Worm (Caenorhabditis elegans) whole organism, mixed stage, embryonic: ENCODE measurements around the gene puf-11.

Experiments used
- M03D4.4 ChIP-seq: sonication (generic microtip); optimal IDR thresholded peaks from 2 replicates; lab custom pipeline; 2017; ENCODE audit warnings: mild to moderate bottlenecking, missing genetic modification characterization, missing compliant biosample characterization
- bed-3 ChIP-seq: fragments of 200-800 bp; sonication (Bioruptor generic); optimal IDR thresholded peaks from 3 replicates; lab custom pipeline; 2018; ENCODE audit warnings: mild to moderate bottlenecking, missing genetic modification characterization, moderate library complexity, missing compliant biosample characterization
- blmp-1 ChIP-seq: fragments of 150-350 bp; optimal IDR thresholded peaks from 2 replicates; lab custom pipeline; 2014; ENCODE audit warnings: missing biosample characterization, missing genetic modification characterization
- ceh-39 ChIP-seq: fragments of 150-350 bp; optimal IDR thresholded peaks from 2 replicates; lab custom pipeline; 2014; ENCODE audit warnings: missing biosample characterization, missing genetic modification characterization
- ceh-43 ChIP-seq: fragments of 200-800 bp; sonication (Bioruptor generic); optimal IDR thresholded peaks from 2 replicates; lab custom pipeline; 2018; ENCODE audit warnings: mild to moderate bottlenecking, missing genetic modification characterization, moderate library complexity, missing compliant biosample characterization
- ces-1 ChIP-seq: fragments of 150-350 bp; optimal IDR thresholded peaks from 2 replicates; lab custom pipeline; 2014; ENCODE audit warnings: missing biosample characterization, missing genetic modification reagents, missing genetic modification characterization
- cnd-1 ChIP-seq: fragments of 200-800 bp; sonication (Bioruptor generic); optimal IDR thresholded peaks from 2 replicates; lab custom pipeline; 2018; ENCODE audit warnings: mild to moderate bottlenecking, missing genetic modification characterization, missing compliant biosample characterization
- drap-1 ChIP-seq: fragments of 200-800 bp; sonication (Bioruptor generic); optimal IDR thresholded peaks from 3 replicates; lab custom pipeline; 2018; ENCODE audit warnings: mild to moderate bottlenecking, missing genetic modification characterization, missing compliant biosample characterization
- elt-1 ChIP-seq: sonication (generic microtip); optimal IDR thresholded peaks from 2 replicates; lab custom pipeline; 2017; ENCODE audit warnings: missing genetic modification characterization, mild to moderate bottlenecking, missing compliant biosample characterization, antibody characterized with exemption, moderate library complexity, borderline replicate concordance; ENCODE audit not compliant: insufficient read depth
- elt-3 ChIP-seq: fragments of 150-350 bp; optimal IDR thresholded peaks from 2 replicates; lab custom pipeline; 2014; ENCODE audit warnings: missing biosample characterization, missing genetic modification characterization
- ham-2 ChIP-seq: fragments of 200-800 bp; sonication (Bioruptor generic); optimal IDR thresholded peaks from 2 replicates; lab custom pipeline; 2018; ENCODE audit warnings: mild to moderate bottlenecking, missing genetic modification characterization, missing compliant biosample characterization
- hlh-1 ChIP-seq: fragments of 150-350 bp; optimal IDR thresholded peaks from 2 replicates; lab custom pipeline; 2014; ENCODE audit warnings: missing biosample characterization, missing genetic modification reagents, missing genetic modification characterization
- lin-13 ChIP-seq: fragments of 150-350 bp; optimal IDR thresholded peaks from 2 replicates; lab custom pipeline; 2014; ENCODE audit warnings: missing biosample characterization, missing genetic modification characterization
- lin-32 ChIP-seq: fragments of 200-800 bp; sonication (Bioruptor generic); optimal IDR thresholded peaks from 2 replicates; lab custom pipeline; 2018; ENCODE audit warnings: mild to moderate bottlenecking, missing genetic modification characterization, missing compliant biosample characterization
- lsy-2 ChIP-seq: fragments of 150-350 bp; optimal IDR thresholded peaks from 2 replicates; lab custom pipeline; 2014; ENCODE audit warnings: missing biosample characterization, missing genetic modification characterization
- mab-5 ChIP-seq: fragments of 150-350 bp; optimal IDR thresholded peaks from 2 replicates; lab custom pipeline; 2014; ENCODE audit warnings: missing biosample characterization, missing genetic modification characterization
- mep-1 ChIP-seq: fragments of 150-350 bp; optimal IDR thresholded peaks from 2 replicates; lab custom pipeline; 2017; ENCODE audit warnings: missing biosample characterization, missing genetic modification reagents, missing genetic modification characterization, inconsistent platforms
- mls-2 ChIP-seq: sonication (generic microtip); optimal IDR thresholded peaks from 2 replicates; lab custom pipeline; 2016; ENCODE audit warnings: mild to moderate bottlenecking, missing genetic modification characterization, moderate library complexity, missing compliant biosample characterization
- nhr-12 ChIP-seq: fragments of 150-350 bp; optimal IDR thresholded peaks from 2 replicates; lab custom pipeline; 2014; ENCODE audit warnings: missing biosample characterization, missing genetic modification characterization
- nhr-2 ChIP-seq: fragments of 150-350 bp; optimal IDR thresholded peaks from 2 replicates; lab custom pipeline; 2014; ENCODE audit warnings: missing biosample characterization, missing genetic modification characterization
- nhr-237 ChIP-seq: fragments of 150-350 bp; optimal IDR thresholded peaks from 2 replicates; lab custom pipeline; 2014; ENCODE audit warnings: missing biosample characterization, missing genetic modification characterization
- nhr-28 ChIP-seq: fragments of 150-350 bp; optimal IDR thresholded peaks from 2 replicates; lab custom pipeline; 2014; ENCODE audit warnings: missing biosample characterization, missing genetic modification characterization
- nhr-76 ChIP-seq: sonication (generic microtip); optimal IDR thresholded peaks from 2 replicates; lab custom pipeline; 2017; ENCODE audit warnings: missing biosample characterization, missing genetic modification characterization
- pha-4 ChIP-seq: fragments of 150-350 bp; optimal IDR thresholded peaks from 2 replicates; lab custom pipeline; 2018; ENCODE audit warnings: missing biosample characterization, missing genetic modification reagents, missing genetic modification characterization
- sem-2 ChIP-seq: fragments of 200-800 bp; sonication (Bioruptor generic); optimal IDR thresholded peaks from 2 replicates; lab custom pipeline; 2018; ENCODE audit warnings: mild to moderate bottlenecking, missing genetic modification characterization, missing compliant biosample characterization
- snpc-4 ChIP-seq: fragments of 150-350 bp; optimal IDR thresholded peaks from 2 replicates; lab custom pipeline; 2014; ENCODE audit warnings: missing biosample characterization, missing genetic modification characterization
- tbx-8 ChIP-seq: fragments of 200-800 bp; sonication (Bioruptor generic); optimal IDR thresholded peaks from 2 replicates; lab custom pipeline; 2018; ENCODE audit warnings: mild to moderate bottlenecking, missing genetic modification characterization, moderate library complexity, missing compliant biosample characterization
- unc-120 ChIP-seq: sonication (generic microtip); optimal IDR thresholded peaks from 2 replicates; lab custom pipeline; 2017; ENCODE audit warnings: missing genetic modification characterization, missing compliant biosample characterization; ENCODE audit not compliant: poor library complexity, severe bottlenecking
- unc-62 ChIP-seq: fragments of 150-350 bp; optimal IDR thresholded peaks from 2 replicates; lab custom pipeline; 2014; ENCODE audit warnings: missing biosample characterization, missing genetic modification reagents, missing genetic modification characterization
- zip-8 ChIP-seq: fragments of 150-350 bp; optimal IDR thresholded peaks from 2 replicates; lab custom pipeline; 2014; ENCODE audit warnings: missing biosample characterization, missing genetic modification characterization
- ztf-11 ChIP-seq: fragments of 150-350 bp; optimal IDR thresholded peaks from 2 replicates; lab custom pipeline; 2014; ENCODE audit warnings: missing biosample characterization, missing genetic modification characterization

Gene puf-11

ce11 chrIV:6413482-6413881, 7.9 kb upstream of the puf-11 start, which contains the start of gene nlp-71:
Gene nlp-71 (minus strand): TSS chrIV:6413582.
- TF ChIP-seq ham-2 = no peak
- TF ChIP-seq bed-3 (GFP tag; lab: Kevin White, UChicago) = no peak
- TF ChIP-seq ceh-39 (tag; lab: Kevin White, UChicago) = no peak
- TF ChIP-seq mls-2 = no peak
- TF ChIP-seq pha-4 (tag; lab: Kevin White, UChicago) = no peak
- TF ChIP-seq sem-2 (GFP tag; lab: Kevin White, UChicago) = no peak
- TF ChIP-seq drap-1 (GFP tag; lab: Kevin White, UChicago) = no peak
- no peak for TF ChIP-seq lin-32 (GFP tag; lab: Kevin White, UChicago)

DNA sequence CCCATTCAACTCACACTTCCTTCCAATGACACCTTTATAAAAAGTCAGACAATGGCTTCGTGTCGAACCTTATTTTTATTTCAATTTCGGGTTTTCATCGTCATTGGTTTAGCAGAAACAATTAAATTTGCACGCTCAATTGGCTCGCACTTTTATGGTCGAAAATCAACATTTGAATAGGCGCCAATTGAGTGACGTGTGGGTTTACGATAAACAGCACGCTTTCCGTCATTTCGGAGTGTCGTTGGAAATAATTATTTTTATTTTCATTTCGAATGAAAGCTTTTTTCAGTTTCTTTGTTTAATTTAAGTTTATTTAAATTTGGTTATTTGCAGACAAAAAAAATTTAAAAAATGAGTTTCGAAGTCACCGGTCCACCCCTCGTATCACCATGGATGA, 6.2 kb upstream of the puf-11 start, which contains the start of gene exos-2:
exos-2 (plus strand) TSS at position 330 of the 400 bp plus-strand sequence.
- TF ChIP-seq lsy-2 (tag; lab: Kevin White, UChicago) (peak; percentile 60), ces-1 (GFP tag; lab: Kevin White, UChicago) (peak; percentile 80), sem-2 (GFP tag; lab: Kevin White, UChicago) (no peak), hlh-1 (peak; percentile 35), elt-3 (no peak), mep-1 (tag; lab: Kevin White, UChicago) (peak; percentile 16), blmp-1 (tag; lab: Kevin White, UChicago) (no peak), zip-8 (tag; lab: Kevin White, UChicago) (no peak), nhr-237 (tag; lab: Kevin White, UChicago) (peak; percentile 0), ceh-43 (GFP tag; lab: Kevin White, UChicago) (no peak)

ce11 chrIV:6416553-6416952, 4.8 kb upstream of the puf-11 start, which contains the start of gene Y73B6BL.22:
Gene Y73B6BL.22 (minus strand): TSS chrIV:6416653.
- TF ChIP-seq hlh-1 (no peak), unc-62 (GFP tag; lab: Kevin White, UChicago) (no peak), M03D4.4 (tag; lab: Kevin White, UChicago) (no peak), elt-3 (no peak), sem-2 (GFP tag; lab: Kevin White, UChicago) (no peak), blmp-1 (tag; lab: Kevin White, UChicago) (no peak), lin-32 (GFP tag; lab: Kevin White, UChicago) (no peak), ztf-11 (tag; lab: Kevin White, UChicago) (no peak), unc-120 (no peak), nhr-237 (tag; lab: Kevin White, UChicago) (no peak), ceh-39 (tag; lab: Kevin White, UChicago) (no peak), nhr-28 (tag; lab: Kevin White, UChicago) (no peak), tbx-8 (GFP tag; lab: Kevin White, UChicago) (no peak), zip-8 (tag; lab: Kevin White, UChicago) (no peak), pha-4 (tag; lab: Kevin White, UChicago) (no peak), snpc-4 (tag; lab: Kevin White, UChicago) (no peak), mls-2 (no peak), ces-1 (GFP tag; lab: Kevin White, UChicago) (no peak), lsy-2 (tag; lab: Kevin White, UChicago) (no peak), bed-3 (GFP tag; lab: Kevin White, UChicago) (no peak)

- TF ChIP-seq snpc-4 (tag; lab: Kevin White, UChicago) (no peak), nhr-12 (no peak), ces-1 (GFP tag; lab: Kevin White, UChicago) (no peak), ztf-11 (tag; lab: Kevin White, UChicago) (no peak), lin-32 (GFP tag; lab: Kevin White, UChicago) (no peak), lin-13 (tag; lab: Kevin White, UChicago) (no peak), unc-62 (GFP tag; lab: Kevin White, UChicago) (no peak), mep-1 (tag; lab: Kevin White, UChicago) (no peak), zip-8 (tag; lab: Kevin White, UChicago) (no peak), mab-5 (no peak)
Observed at ce11 chrIV:6417612-6418011, 3.8 kb upstream of the puf-11 start.

- no peak for TF ChIP-seq elt-1 (tag; lab: Kevin White, UChicago)
- TF ChIP-seq cnd-1 (tag; lab: Kevin White, UChicago) = no peak
- TF ChIP-seq lin-13 (tag; lab: Kevin White, UChicago) = no peak
- TF ChIP-seq bed-3 (GFP tag; lab: Kevin White, UChicago) = no peak
- no peak for TF ChIP-seq nhr-76 (tag; lab: Kevin White, UChicago)
- no peak for TF ChIP-seq nhr-12
- TF ChIP-seq sem-2 (GFP tag; lab: Kevin White, UChicago) = no peak
- TF ChIP-seq unc-62 (GFP tag; lab: Kevin White, UChicago) = no peak
- no peak for TF ChIP-seq ceh-43 (GFP tag; lab: Kevin White, UChicago)
- no peak for TF ChIP-seq ceh-39 (tag; lab: Kevin White, UChicago)
- no peak for TF ChIP-seq nhr-28 (tag; lab: Kevin White, UChicago)
- TF ChIP-seq lsy-2 (tag; lab: Kevin White, UChicago) = no peak
- TF ChIP-seq lin-32 (GFP tag; lab: Kevin White, UChicago) = no peak
- TF ChIP-seq nhr-2 (tag; lab: Kevin White, UChicago) = no peak
- no peak for TF ChIP-seq nhr-237 (tag; lab: Kevin White, UChicago)
Observed at ce11 chrIV:6419031-6419582, 2.3 kb upstream of the puf-11 start, which contains the start of the genes Y73B6BL.23 and htp-2. Gene Y73B6BL.23 (minus strand): TSS chrIV:6419081. Gene htp-2 (plus strand): TSS chrIV:6419522.
